Fruit fly (Drosophila melanogaster): Measurements from ENCODE around the gene Rint1.
A peak's percentile ranks its signal among the peaks of the same experiment; 100 is the strongest.

Rint1 gene

dm6 chr3L:7300660-7301059 lies 22.8 kb upstream of the Rint1 start (continued):
- TF ChIP-seq row (GFP tag; IDR thresholded peaks at IDR 0.05) (peak; percentile 22; the same call in 1 of the 3 replicates), CG7839 (tag; optimal IDR thresholded peaks at IDR 0.05) (peak; percentile 1), CG3163 (GFP tag; optimal IDR thresholded peaks at IDR 0.05) (no peak), Hr3 (GFP tag; optimal IDR thresholded peaks at IDR 0.05) (no peak), Hr78 (GFP tag; optimal IDR thresholded peaks at IDR 0.05) (no peak), Fer2 (tag; optimal IDR thresholded peaks at IDR 0.05) (no peak), pho (GFP tag; optimal IDR thresholded peaks at IDR 0.05) (no peak), CG18599 (GFP tag; optimal IDR thresholded peaks at IDR 0.05) (peak; percentile 14), CG1233 (GFP tag; optimal IDR thresholded peaks at IDR 0.05) (no peak), NfI (GFP tag; optimal IDR thresholded peaks at IDR 0.05) (no peak)

- TF ChIP-seq Aef1 (GFP tag; IDR thresholded peaks at IDR 0.05), result no peak
- no peak for TF ChIP-seq CG8359 (GFP tag; optimal IDR thresholded peaks at IDR 0.05; ENCODE audit: borderline replicate concordance)
- TF ChIP-seq Trl (optimal IDR thresholded peaks at IDR 0.05), result peak; percentile 38 to 58
- TF ChIP-seq Trl (GFP tag; optimal IDR thresholded peaks at IDR 0.05), result no peak
- peak; percentile 53; the same call in 1 of the 2 replicates for TF ChIP-seq CG16779 (GFP tag; IDR thresholded peaks at IDR 0.05)
- peak; percentile 15; the same call in 1 of the 2 replicates for TF ChIP-seq Adf1 (GFP tag; IDR thresholded peaks at IDR 0.05)
- TF ChIP-seq abd-A (tag; optimal IDR thresholded peaks at IDR 0.05), result peak; percentile 15
- TF ChIP-seq CG2202 (tag; optimal IDR thresholded peaks at IDR 0.05), result no peak
- peak; percentile 3 for TF ChIP-seq Jarid2 (GFP tag; optimal IDR thresholded peaks at IDR 0.05)
- TF ChIP-seq CG9437 (GFP tag; optimal IDR thresholded peaks at IDR 0.05), result no peak
- no peak for TF ChIP-seq Mrtf (GFP tag; IDR thresholded peaks at IDR 0.05)
- TF ChIP-seq B-H2 (GFP tag; optimal IDR thresholded peaks at IDR 0.05), result no peak
- 0 out of 3 replicates have a peak, but pooled peaks have one; percentile 21 for TF ChIP-seq otp (GFP tag; IDR thresholded peaks at IDR 0.05)
- TF ChIP-seq crp (GFP tag; optimal IDR thresholded peaks at IDR 0.05), result no peak
- no peak for TF ChIP-seq fd3F (GFP tag; optimal IDR thresholded peaks at IDR 0.05)
- peak; percentile 71 for TF ChIP-seq scrt (GFP tag; optimal IDR thresholded peaks at IDR 0.05)
- TF ChIP-seq Deaf1 (tag; optimal IDR thresholded peaks at IDR 0.05), result peak; percentile 10
- TF ChIP-seq CG17385 (GFP tag; optimal IDR thresholded peaks at IDR 0.05), result no peak
- no peak for TF ChIP-seq oc (tag; optimal IDR thresholded peaks at IDR 0.05)
- no peak for TF ChIP-seq sc (optimal IDR thresholded peaks at IDR 0.05)
- TF ChIP-seq sc (GFP tag; optimal IDR thresholded peaks at IDR 0.05), result no peak
- no peak for TF ChIP-seq Oaz (GFP tag; IDR thresholded peaks at IDR 0.05)
- TF ChIP-seq Dbx (GFP tag; IDR thresholded peaks at IDR 0.05), result no peak
- TF ChIP-seq zen2 (GFP tag; IDR thresholded peaks at IDR 0.05; ENCODE audit: partially characterized antibody), result 0 out of 3 replicates have a peak, but pooled peaks have one; percentile 6
- no peak for TF ChIP-seq CG1529 (GFP tag; optimal IDR thresholded peaks at IDR 0.05)
These were observed 10.7 kb upstream of the Rint1 start, which contains the start of gene unc-13-4A for dm6 chr3L:7312754-7313153. Gene unc-13-4A, minus strand, starts transcription at chr3L:7312896.

- no peak for TF ChIP-seq ATbp (GFP tag; optimal IDR thresholded peaks at IDR 0.05)
- no peak for TF ChIP-seq caup (GFP tag; optimal IDR thresholded peaks at IDR 0.05; ENCODE audit: severe bottlenecking)
- TF ChIP-seq ham (GFP tag; IDR thresholded peaks at IDR 0.05), result no peak
- TF ChIP-seq ems (GFP tag; optimal IDR thresholded peaks at IDR 0.05), result no peak
- TF ChIP-seq CG10321 (GFP tag; IDR thresholded peaks at IDR 0.05), result no peak
- TF ChIP-seq Rx (GFP tag; IDR thresholded peaks at IDR 0.05), result no peak
- TF ChIP-seq Nf-YC (tag; optimal IDR thresholded peaks at IDR 0.05), result no peak
- TF ChIP-seq CG31224 (GFP tag; IDR thresholded peaks at IDR 0.05), result no peak
- no peak for TF ChIP-seq tin (GFP tag; optimal IDR thresholded peaks at IDR 0.05)
- TF ChIP-seq CG18262 (tag; optimal IDR thresholded peaks at IDR 0.05), result no peak
- TF ChIP-seq wdn (GFP tag; IDR thresholded peaks at IDR 0.05), result no peak
- no peak for TF ChIP-seq CG17186 (GFP tag; optimal IDR thresholded peaks at IDR 0.05)
- TF ChIP-seq CG11504 (tag; optimal IDR thresholded peaks at IDR 0.05), result no peak
- peak; percentile 17 for TF ChIP-seq CG3163 (GFP tag; optimal IDR thresholded peaks at IDR 0.05)
- no peak for TF ChIP-seq CG13424 (tag; optimal IDR thresholded peaks at IDR 0.05)
- TF ChIP-seq CG17385 (GFP tag; optimal IDR thresholded peaks at IDR 0.05), result no peak
These were observed 9.8 kb upstream of the Rint1 start for dm6 chr3L:7313559-7314132.

All from whole organism, embryonic.